Fruit fly (Drosophila melanogaster) whole organism, embryonic: ENCODE results near the gene CBP.

ENCODE experiments used
- Aef1 ChIP-seq: fragments of 200-800 bp; sonication (Bioruptor generic); IDR thresholded peaks from 3 replicates; pipeline ENCODE4 v1.3.6; 2022; ENCODE audit warnings: missing biosample characterization, missing genetic modification characterization
- Bteb2 ChIP-seq: fragments of 200-800 bp; sonication (Bioruptor generic); optimal IDR thresholded peaks from 2 replicates; lab custom pipeline; 2016; ENCODE audit warnings: missing biosample characterization, missing genetic modification characterization
- CG1024 ChIP-seq: fragments of 200-800 bp; sonication (Bioruptor generic); IDR thresholded peaks from 2 replicates; pipeline ENCODE4 v1.3.6; 2022; ENCODE audit warnings: missing biosample characterization, missing genetic modification characterization
- CG10267 ChIP-seq: fragments of 200-800 bp; sonication (Bioruptor generic); optimal IDR thresholded peaks from 2 replicates; lab custom pipeline; 2018; ENCODE audit warnings: missing biosample characterization, mild to moderate bottlenecking, missing genetic modification characterization, moderate library complexity
- CG10959 ChIP-seq: fragments of 200-800 bp; sonication (Bioruptor generic); IDR thresholded peaks from 2 replicates; pipeline ENCODE4 v1.3.6; 2022; ENCODE audit warnings: missing biosample characterization, missing genetic modification characterization
- CG11504 ChIP-seq: fragments of 200-800 bp; sonication (Bioruptor generic); optimal IDR thresholded peaks from 3 replicates; lab custom pipeline; 2019; ENCODE audit warnings: missing biosample characterization, mild to moderate bottlenecking, missing genetic modification characterization, moderate library complexity
- CG14441 ChIP-seq: fragments of 200-800 bp; sonication (Bioruptor generic); IDR thresholded peaks from 2 replicates; pipeline ENCODE4 v1.3.6; 2022; ENCODE audit warnings: missing biosample characterization, missing genetic modification characterization
- CG15011 ChIP-seq: fragments of 200-800 bp; sonication (Bioruptor generic); optimal IDR thresholded peaks from 3 replicates; lab custom pipeline; 2018; ENCODE audit warnings: missing biosample characterization, mild to moderate bottlenecking, missing genetic modification characterization
- CG3407 ChIP-seq: fragments of 200-800 bp; sonication (Bioruptor generic); optimal IDR thresholded peaks from 2 replicates; lab custom pipeline; 2018; ENCODE audit warnings: missing biosample characterization, mild to moderate bottlenecking, missing genetic modification characterization
- CG4282 ChIP-seq: fragments of 200-800 bp; sonication (Bioruptor generic); optimal IDR thresholded peaks from 2 replicates; lab custom pipeline; 2016; ENCODE audit warnings: missing biosample characterization, missing genetic modification characterization
- CG6254 ChIP-seq: fragments of 200-800 bp; sonication (Bioruptor generic); optimal IDR thresholded peaks from 3 replicates; lab custom pipeline; 2017; ENCODE audit warnings: mild to moderate bottlenecking, missing biosample characterization, missing genetic modification reagents, missing genetic modification characterization
- CG7357 ChIP-seq: fragments of 200-800 bp; sonication (Bioruptor generic); IDR thresholded peaks from 3 replicates; pipeline ENCODE4 v1.3.6; 2022; ENCODE audit warnings: missing biosample characterization, missing genetic modification characterization
- CG8944 ChIP-seq: fragments of 200-800 bp; sonication (Bioruptor generic); optimal IDR thresholded peaks from 3 replicates; lab custom pipeline; 2016; ENCODE audit warnings: missing biosample characterization, missing genetic modification characterization
- CG9797 ChIP-seq: fragments of 200-800 bp; sonication (Bioruptor generic); optimal IDR thresholded peaks from 3 replicates; lab custom pipeline; 2018; ENCODE audit warnings: missing biosample characterization, mild to moderate bottlenecking, missing genetic modification characterization
- Chrac-16 ChIP-seq: fragments of 200-800 bp; sonication (Bioruptor generic); optimal IDR thresholded peaks from 3 replicates; lab custom pipeline; 2016; ENCODE audit warnings: missing biosample characterization, missing genetic modification characterization
- D19B ChIP-seq: fragments of 200-800 bp; sonication (Bioruptor generic); optimal IDR thresholded peaks from 2 replicates; lab custom pipeline; 2017; ENCODE audit warnings: missing biosample characterization, mild to moderate bottlenecking, missing genetic modification characterization
- Deaf1 ChIP-seq: fragments of 200-800 bp; optimal IDR thresholded peaks from 3 replicates; lab custom pipeline; 2019; ENCODE audit warnings: missing biosample characterization, mild to moderate bottlenecking, missing genetic modification characterization, moderate library complexity
- Dfd ChIP-seq, 2 experiments: fragments of >200 bp; optimal IDR thresholded peaks; 2 replicates each; lab custom pipeline; 2017; ENCODE audit warnings: missing biosample characterization in 2 of 2, missing genetic modification characterization in 2 of 2
- Dll ChIP-seq: fragments of 200-800 bp; sonication (Bioruptor generic); IDR thresholded peaks from 4 replicates; pipeline ENCODE4 v1.3.6; 2022; ENCODE audit warnings: missing biosample characterization, missing genetic modification characterization; ENCODE audit not compliant: partially characterized antibody
- Dp ChIP-seq: fragments of 200-800 bp; sonication (Bioruptor generic); optimal IDR thresholded peaks from 2 replicates; lab custom pipeline; 2018; ENCODE audit warnings: missing biosample characterization, mild to moderate bottlenecking, missing genetic modification characterization, moderate library complexity
- Fer3 ChIP-seq: fragments of 200-800 bp; sonication (Bioruptor generic); optimal IDR thresholded peaks from 2 replicates; lab custom pipeline; 2018; ENCODE audit warnings: missing biosample characterization, mild to moderate bottlenecking, missing genetic modification characterization, moderate library complexity
- HLHmδ ChIP-seq: fragments of 200-800 bp; sonication (Bioruptor generic); optimal IDR thresholded peaks from 2 replicates; lab custom pipeline; 2018; ENCODE audit warnings: missing biosample characterization, mild to moderate bottlenecking, missing genetic modification characterization, moderate library complexity
- Nf-YB ChIP-seq: fragments of 200-800 bp; sonication (Bioruptor generic); optimal IDR thresholded peaks from 3 replicates; lab custom pipeline; 2019; ENCODE audit warnings: missing biosample characterization, mild to moderate bottlenecking, missing genetic modification characterization, moderate library complexity
- Ptx1 ChIP-seq: fragments of 200-800 bp; sonication (Bioruptor generic); IDR thresholded peaks from 2 replicates; pipeline ENCODE4 v1.3.6; 2022; ENCODE audit warnings: missing biosample characterization, missing genetic modification characterization
- Side ChIP-seq: fragments of 200-800 bp; sonication (Bioruptor generic); optimal IDR thresholded peaks from 2 replicates; lab custom pipeline; 2016; ENCODE audit warnings: missing biosample characterization, missing genetic modification characterization
- YL-1 ChIP-seq: fragments of 200-800 bp; sonication (Bioruptor generic); optimal IDR thresholded peaks from 3 replicates; lab custom pipeline; 2017; ENCODE audit warnings: missing biosample characterization, mild to moderate bottlenecking, missing genetic modification characterization
- ara ChIP-seq: fragments of 200-800 bp; sonication (Bioruptor generic); IDR thresholded peaks from 2 replicates; pipeline ENCODE4 v1.3.6; 2022; ENCODE audit warnings: missing biosample characterization, missing genetic modification characterization
- ci ChIP-seq: fragments of 200-800 bp; sonication (Bioruptor generic); IDR thresholded peaks from 3 replicates; pipeline ENCODE4 v1.3.6; 2022; ENCODE audit warnings: missing biosample characterization, missing genetic modification characterization
- crc ChIP-seq: fragments of 200-800 bp; sonication (Bioruptor generic); optimal IDR thresholded peaks from 2 replicates; lab custom pipeline; 2016; ENCODE audit warnings: missing biosample characterization, missing genetic modification characterization
- dan ChIP-seq: fragments of 200-800 bp; sonication (Bioruptor generic); IDR thresholded peaks from 2 replicates; pipeline ENCODE4 v1.3.6; 2022; ENCODE audit warnings: missing biosample characterization, missing genetic modification characterization
- dm ChIP-seq: fragments of 200-800 bp; sonication (Bioruptor generic); optimal IDR thresholded peaks from 3 replicates; lab custom pipeline; 2016; ENCODE audit warnings: missing biosample characterization, missing genetic modification characterization
- grau ChIP-seq: fragments of 200-800 bp; optimal IDR thresholded peaks from 3 replicates; lab custom pipeline; 2019; ENCODE audit warnings: missing biosample characterization, mild to moderate bottlenecking, missing genetic modification characterization, moderate library complexity
- her ChIP-seq: fragments of 200-800 bp; sonication (Bioruptor generic); optimal IDR thresholded peaks from 2 replicates; lab custom pipeline; 2016; ENCODE audit warnings: missing biosample characterization, missing genetic modification characterization
- inv ChIP-seq: fragments of 200-800 bp; sonication (Bioruptor generic); IDR thresholded peaks from 2 replicates; pipeline ENCODE4 v1.3.6; 2022; ENCODE audit warnings: missing biosample characterization, missing genetic modification characterization; ENCODE audit not compliant: partially characterized antibody
- knrl ChIP-seq: fragments of 200-800 bp; sonication (Bioruptor generic); IDR thresholded peaks from 3 replicates; pipeline ENCODE4 v1.3.6; 2022; ENCODE audit warnings: missing biosample characterization, missing genetic modification characterization; ENCODE audit not compliant: partially characterized antibody
- lmd ChIP-seq: fragments of 200-800 bp; sonication (Bioruptor generic); IDR thresholded peaks from 2 replicates; pipeline ENCODE4 v1.3.6; 2022; ENCODE audit warnings: missing biosample characterization, missing genetic modification characterization
- phol ChIP-seq: fragments of 200-800 bp; sonication (Bioruptor generic); optimal IDR thresholded peaks from 3 replicates; lab custom pipeline; 2018; ENCODE audit warnings: missing biosample characterization, mild to moderate bottlenecking, missing genetic modification characterization, moderate library complexity
- pita ChIP-seq: fragments of 200-800 bp; sonication (Bioruptor generic); optimal IDR thresholded peaks from 2 replicates; lab custom pipeline; 2017; ENCODE audit warnings: missing biosample characterization, mild to moderate bottlenecking, missing genetic modification characterization
- pum ChIP-seq: fragments of 200-800 bp; sonication (Bioruptor generic); optimal IDR thresholded peaks from 2 replicates; lab custom pipeline; 2016; ENCODE audit warnings: missing biosample characterization, missing genetic modification characterization
- repo ChIP-seq: fragments of 200-800 bp; sonication (Bioruptor generic); optimal IDR thresholded peaks from 2 replicates; lab custom pipeline; 2016; ENCODE audit warnings: missing biosample characterization, missing genetic modification characterization
- schlank ChIP-seq: fragments of 200-800 bp; sonication (Bioruptor generic); optimal IDR thresholded peaks from 2 replicates; lab custom pipeline; 2018; ENCODE audit warnings: missing biosample characterization, mild to moderate bottlenecking, missing genetic modification characterization
- sd ChIP-seq: fragments of 200-800 bp; sonication (Bioruptor generic); optimal IDR thresholded peaks from 3 replicates; lab custom pipeline; 2018; ENCODE audit warnings: missing biosample characterization, mild to moderate bottlenecking, missing genetic modification characterization, moderate library complexity
- sisA ChIP-seq: fragments of 200-800 bp; sonication (Bioruptor generic); IDR thresholded peaks from 2 replicates; pipeline ENCODE4 v1.3.6; 2022; ENCODE audit warnings: missing biosample characterization, missing genetic modification characterization
- stwl ChIP-seq: fragments of 200-800 bp; sonication (Bioruptor generic); optimal IDR thresholded peaks from 3 replicates; lab custom pipeline; 2018; ENCODE audit warnings: missing biosample characterization, mild to moderate bottlenecking, missing genetic modification characterization, moderate library complexity
- tap ChIP-seq: fragments of 200-800 bp; optimal IDR thresholded peaks from 3 replicates; lab custom pipeline; 2019; ENCODE audit warnings: missing biosample characterization, mild to moderate bottlenecking, missing genetic modification characterization, moderate library complexity
- trem ChIP-seq: fragments of 200-800 bp; optimal IDR thresholded peaks from 3 replicates; lab custom pipeline; 2019; ENCODE audit warnings: missing biosample characterization, mild to moderate bottlenecking, missing genetic modification characterization, moderate library complexity
- trh ChIP-seq: fragments of 200-800 bp; sonication (Bioruptor generic); optimal IDR thresholded peaks from 2 replicates; lab custom pipeline; 2016; ENCODE audit warnings: missing biosample characterization, missing genetic modification characterization
- twi ChIP-seq: fragments of 200-800 bp; optimal IDR thresholded peaks from 2 replicates; lab custom pipeline; 2019; ENCODE audit warnings: missing biosample characterization, mild to moderate bottlenecking, missing genetic modification characterization, moderate library complexity
- tx ChIP-seq: fragments of 200-800 bp; sonication (Bioruptor generic); optimal IDR thresholded peaks from 2 replicates; lab custom pipeline; 2016; ENCODE audit warnings: missing biosample characterization, missing genetic modification characterization
- unc-4 ChIP-seq: fragments of 200-800 bp; sonication (Bioruptor generic); IDR thresholded peaks from 2 replicates; pipeline ENCODE4 v1.3.6; 2022; ENCODE audit warnings: missing biosample characterization, missing genetic modification characterization; ENCODE audit not compliant: partially characterized antibody

The CBP gene

dm6 chrX:7293874-7294559, 43.1 kb upstream of the CBP start (continued):
- TF ChIP-seq ci (GFP tag; lab: Robert Waterston, UW) (peak; percentile 86; the same call in 2 of the 3 replicates), trem (peak; percentile 94), Dp (GFP tag; lab: Kevin White, UChicago) (no peak), sisA (peak; percentile 80), CG10267 (tag; lab: Kevin White, UChicago) (peak; percentile 92), Bteb2 (GFP tag; lab: Kevin White, UChicago) (peak; percentile 33), sd (tag; lab: Kevin White, UChicago) (peak; percentile 42), CG6254 (peak; percentile 94), CG1024 (GFP tag; lab: Robert Waterston, UW) (peak; percentile 50), repo (GFP tag; lab: Kevin White, UChicago) (no peak), tx (GFP tag; lab: Kevin White, UChicago) (no peak), CG8944 (GFP tag; lab: Kevin White, UChicago) (no peak), D19B (GFP tag; lab: Kevin White, UChicago) (peak; percentile 49), twi (peak; percentile 91), Nf-YB (GFP tag; lab: Kevin White, UChicago) (peak; percentile 81), Side (GFP tag; lab: Kevin White, UChicago) (no peak), pum (GFP tag; lab: Kevin White, UChicago) (no peak), ara (GFP tag; lab: Robert Waterston, UW) (peak; percentile 83), Dll (GFP tag; lab: Robert Waterston, UW) (no peak), Fer3 (peak; percentile 82), knrl (GFP tag; lab: Robert Waterston, UW) (no peak), Deaf1 (tag; lab: Kevin White, UChicago) (peak; percentile 71), CG10959 (GFP tag; lab: Robert Waterston, UW) (peak; percentile 67), unc-4 (GFP tag; lab: Robert Waterston, UW) (no peak), schlank (tag; lab: Kevin White, UChicago) (peak; percentile 4), Chrac-16 (peak; percentile 54), CG14441 (GFP tag; lab: Robert Waterston, UW) (peak; percentile 68; the same call in 1 of the 2 replicates), CG7357 (GFP tag; lab: Robert Waterston, UW) (peak; percentile 47; the same call in 1 of the 3 replicates), CG3407 (GFP tag; lab: Kevin White, UChicago) (peak; percentile 93), dan (GFP tag; lab: Robert Waterston, UW) (no peak), pita (GFP tag; lab: Kevin White, UChicago) (no peak), her (GFP tag; lab: Kevin White, UChicago) (no peak), CG9797 (peak; percentile 9), Aef1 (GFP tag; lab: Robert Waterston, UW) (peak; percentile 71), CG4282 (no peak), lmd (GFP tag; lab: Robert Waterston, UW) (peak; percentile 85), trh (GFP tag; lab: Kevin White, UChicago) (peak; percentile 39), Ptx1 (GFP tag; lab: Robert Waterston, UW) (peak; percentile 87), HLHmδ (GFP tag; lab: Kevin White, UChicago) (no peak), Dfd (GFP tag; optimal IDR thresholded peaks at IDR 0.05; lab: Kevin White, UChicago) (no peak), YL-1 (GFP tag; lab: Kevin White, UChicago) (peak; percentile 65), CG15011 (GFP tag; lab: Kevin White, UChicago) (peak; percentile 79), CG11504 (tag; lab: Kevin White, UChicago) (peak; percentile 93), tap (tag; lab: Kevin White, UChicago) (peak; percentile 95), grau (tag; lab: Kevin White, UChicago) (peak; percentile 92), dm (GFP tag; lab: Kevin White, UChicago) (no peak), phol (tag; lab: Kevin White, UChicago) (peak; percentile 96), inv (no peak), stwl (tag; lab: Kevin White, UChicago) (peak; percentile 49), crc (GFP tag; lab: Kevin White, UChicago) (no peak)
